Worm (Caenorhabditis elegans) whole organism, young adult: ENCODE data around the gene M60.4.

Experiments
- F23B12.7 ChIP-seq: sonication (generic microtip); optimal IDR thresholded peaks from 2 replicates; lab custom pipeline; 2017; ENCODE audit warnings: missing genetic modification characterization, mild to moderate bottlenecking, missing compliant biosample characterization, antibody characterized with exemption, moderate library complexity; ENCODE audit not compliant: insufficient read depth
- Y53G8AR.9 ChIP-seq: fragments of 200-800 bp; sonication (Bioruptor generic); conservative IDR thresholded peaks from 2 replicates; pipeline ENCODE4 v1.3.6; 2022; ENCODE audit warnings: missing genetic modification reagents, missing genetic modification characterization, missing compliant biosample characterization
- cebp-1 ChIP-seq, 2 experiments: fragments of 200-800 bp in 1 of 2; sonication (Bioruptor generic) in 1 of 2; sonication (generic microtip) in 1 of 2; IDR thresholded peaks in 1 of 2; optimal IDR thresholded peaks in 1 of 2; 2 replicates each; pipeline versions ENCODE4 v1.3.6 to Lab custom; 2017 to 2022; ENCODE audit warnings: missing compliant biosample characterization in 2 of 2, missing genetic modification characterization in 2 of 2, mild to moderate bottlenecking in 1 of 2, missing genetic modification reagents in 1 of 2, moderate library complexity in 1 of 2
- ceh-100 ChIP-seq: fragments of 200-800 bp; sonication (Bioruptor generic); IDR thresholded peaks from 2 replicates; pipeline ENCODE4 v1.3.6; 2022; ENCODE audit warnings: missing genetic modification reagents, missing genetic modification characterization, missing compliant biosample characterization
- dpl-1 ChIP-seq: fragments of 150-350 bp; optimal IDR thresholded peaks from 2 replicates; lab custom pipeline; 2014; ENCODE audit warnings: missing biosample characterization, missing genetic modification reagents, missing genetic modification characterization
- egl-44 ChIP-seq: fragments of 200-800 bp; sonication (Bioruptor generic); IDR thresholded peaks from 2 replicates; pipeline ENCODE4 v1.3.6; 2022; ENCODE audit warnings: missing genetic modification reagents, missing genetic modification characterization, missing compliant biosample characterization
- fkh-3 ChIP-seq: sonication (generic microtip); optimal IDR thresholded peaks from 2 replicates; lab custom pipeline; 2016; ENCODE audit warnings: mild to moderate bottlenecking, missing genetic modification characterization, missing compliant biosample characterization
- let-526 ChIP-seq: fragments of 200-800 bp; sonication (Bioruptor generic); IDR thresholded peaks from 2 replicates; pipeline ENCODE4 v1.3.6; 2022; ENCODE audit warnings: missing genetic modification reagents, missing genetic modification characterization, missing compliant biosample characterization
- lin-26 ChIP-seq: fragments of 200-800 bp; sonication (Bioruptor generic); IDR thresholded peaks from 2 replicates; pipeline ENCODE4 v1.3.6; 2022; ENCODE audit warnings: missing genetic modification reagents, missing genetic modification characterization, missing compliant biosample characterization
- lsl-1 ChIP-seq: fragments of 200-800 bp; sonication (Bioruptor generic); optimal IDR thresholded peaks from 2 replicates; lab custom pipeline; 2018; ENCODE audit warnings: mild to moderate bottlenecking, missing genetic modification characterization, moderate library complexity, missing compliant biosample characterization
- snpc-4 ChIP-seq, 5 experiments: fragments of 150-350 bp in 1 of 5; sonication (generic microtip) in 4 of 5; optimal IDR thresholded peaks; 2 replicates each; lab custom pipeline; 2014 to 2018; ENCODE audit warnings: missing genetic modification characterization in 5 of 5, missing biosample characterization in 3 of 5, antibody characterized with exemption in 2 of 5, mild to moderate bottlenecking in 2 of 5, missing compliant biosample characterization in 2 of 5, missing genotype in 2 of 5, moderate library complexity in 2 of 5, missing genetic modification reagents in 1 of 5
- ztf-25 ChIP-seq: fragments of 200-800 bp; sonication (Bioruptor generic); IDR thresholded peaks from 2 replicates; pipeline ENCODE4 v1.3.6; 2022; ENCODE audit warnings: missing genetic modification reagents, missing genetic modification characterization, missing compliant biosample characterization
- ztf-3 ChIP-seq: fragments of 200-800 bp; sonication (Bioruptor generic); optimal IDR thresholded peaks from 2 replicates; lab custom pipeline; 2018; ENCODE audit warnings: mild to moderate bottlenecking, missing genetic modification characterization, missing compliant biosample characterization

- no peak for TF ChIP-seq cebp-1 (GFP tag; IDR thresholded peaks at IDR 0.05; lab: Robert Waterston, UW)
- TF ChIP-seq cebp-1 (tag; optimal IDR thresholded peaks at IDR 0.05; lab: Kevin White, UChicago), result no peak
- TF ChIP-seq ceh-100 (GFP tag; lab: Robert Waterston, UW), result no peak
- TF ChIP-seq let-526 (GFP tag; lab: Robert Waterston, UW), result no peak
- no peak for TF ChIP-seq F23B12.7 (tag; lab: Kevin White, UChicago)
- TF ChIP-seq ztf-25 (GFP tag; lab: Robert Waterston, UW), result no peak
- TF ChIP-seq dpl-1 (GFP tag; lab: Kevin White, UChicago), result no peak
- TF ChIP-seq Y53G8AR.9 (GFP tag; lab: Robert Waterston, UW), result no peak
- no peak for TF ChIP-seq egl-44
- no peak for TF ChIP-seq fkh-3 (tag; lab: Kevin White, UChicago)
- TF ChIP-seq lsl-1 (GFP tag; lab: Kevin White, UChicago), result no peak
- TF ChIP-seq snpc-4 (GFP tag; optimal IDR thresholded peaks at IDR 0.05; lab: Kevin White, UChicago), result no peak
- no peak for TF ChIP-seq snpc-4 (tag; optimal IDR thresholded peaks at IDR 0.05; lab: Kevin White, UChicago)
- no peak for TF ChIP-seq ztf-3 (GFP tag; lab: Kevin White, UChicago)
- no peak for TF ChIP-seq lin-26
These were observed 40.9 kb upstream of the M60.4 start for ce11 chrX:8276984-8277383.
